Fruit fly (Drosophila melanogaster): ENCODE results near the gene ymp.
A peak's percentile ranks its signal among the peaks of the same experiment; 100 is the strongest.

ymp gene

dm6 chr3R:25646882-25647518, 38.1 kb upstream of the ymp start (continued):
- TF ChIP-seq lola (GFP tag; optimal IDR thresholded peaks at IDR 0.05): peak in 2 of 3 experiments; percentile 50 to 92
- peak; percentile 93 for TF ChIP-seq ranshi (GFP tag; IDR thresholded peaks at IDR 0.05)
- peak; percentile 92 for TF ChIP-seq CG32532 (GFP tag; IDR thresholded peaks at IDR 0.05)
- peak; percentile 89 for TF ChIP-seq so (GFP tag; IDR thresholded peaks at IDR 0.05)
- peak; percentile 72 for TF ChIP-seq ab (GFP tag; optimal IDR thresholded peaks at IDR 0.05)
- TF ChIP-seq z (GFP tag; IDR thresholded peaks at IDR 0.05): 0 out of 3 replicates have a peak, but pooled peaks have one; percentile 37
- TF ChIP-seq sisA (GFP tag; IDR thresholded peaks at IDR 0.05): peak; percentile 94
- peak; percentile 96 for TF ChIP-seq sna (GFP tag; IDR thresholded peaks at IDR 0.05; ENCODE audit: partially characterized antibody)
- TF ChIP-seq CG17361 (GFP tag; IDR thresholded peaks at IDR 0.05): peak; percentile 92
- TF ChIP-seq CG18011 (GFP tag; optimal IDR thresholded peaks at IDR 0.05): peak; percentile 86
- TF ChIP-seq CG7271 (tag; optimal IDR thresholded peaks at IDR 0.05): peak; percentile 64
- peak; percentile 82 for TF ChIP-seq CG30020 (tag; optimal IDR thresholded peaks at IDR 0.05)
- peak; percentile 96 for TF ChIP-seq Gug (GFP tag; IDR thresholded peaks at IDR 0.05)
- TF ChIP-seq CG2712 (tag; optimal IDR thresholded peaks at IDR 0.05): peak; percentile 92
- peak; percentile 92 for TF ChIP-seq slou (GFP tag; optimal IDR thresholded peaks at IDR 0.05)
- TF ChIP-seq gsb-n (tag; optimal IDR thresholded peaks at IDR 0.05): peak; percentile 86
- TF ChIP-seq Dek (tag; optimal IDR thresholded peaks at IDR 0.05): peak; percentile 85
- TF ChIP-seq CG11723 (GFP tag; optimal IDR thresholded peaks at IDR 0.05): peak; percentile 90
- TF ChIP-seq Opbp (GFP tag; IDR thresholded peaks at IDR 0.05; ENCODE audit: partially characterized antibody): peak; percentile 84
- peak; percentile 96 for TF ChIP-seq fu2 (GFP tag; optimal IDR thresholded peaks at IDR 0.05)
- TF ChIP-seq wek (GFP tag; optimal IDR thresholded peaks at IDR 0.05): peak; percentile 74
- TF ChIP-seq CG18599 (GFP tag; optimal IDR thresholded peaks at IDR 0.05): peak; percentile 94
- TF ChIP-seq Trl (optimal IDR thresholded peaks at IDR 0.05): peak; percentile 51 to 70
- TF ChIP-seq Trl (GFP tag; optimal IDR thresholded peaks at IDR 0.05): peak; percentile 97
- TF ChIP-seq fd3F (GFP tag; optimal IDR thresholded peaks at IDR 0.05): peak; percentile 82
- TF ChIP-seq NfI (GFP tag; optimal IDR thresholded peaks at IDR 0.05): peak; percentile 93
- peak; percentile 86 for TF ChIP-seq CG2889 (GFP tag; IDR thresholded peaks at IDR 0.05)
- peak; percentile 98 for TF ChIP-seq mam (GFP tag; optimal IDR thresholded peaks at IDR 0.05)
- TF ChIP-seq amos (GFP tag; IDR thresholded peaks at IDR 0.05; ENCODE audit: partially characterized antibody): peak; percentile 83
- peak; percentile 88 for TF ChIP-seq CG12104 (GFP tag; optimal IDR thresholded peaks at IDR 0.05)
- TF ChIP-seq Sin3A (optimal IDR thresholded peaks at IDR 0.05): peak; percentile 99
- peak; percentile 74 for TF ChIP-seq Adf1 (GFP tag; IDR thresholded peaks at IDR 0.05)
- peak; percentile 94 for TF ChIP-seq CG7987 (GFP tag; optimal IDR thresholded peaks at IDR 0.05)
- peak; percentile 93 for TF ChIP-seq esg (GFP tag; conservative IDR thresholded peaks at IDR 0.05)
- TF ChIP-seq CG4282 (GFP tag; optimal IDR thresholded peaks at IDR 0.05): peak; percentile 94
- peak; percentile 71 for TF ChIP-seq hkb (optimal IDR thresholded peaks at IDR 0.05)
- TF ChIP-seq hkb (GFP tag; IDR thresholded peaks at IDR 0.05): peak; percentile 84
- peak; percentile 92 for TF ChIP-seq mirr (GFP tag; optimal IDR thresholded peaks at IDR 0.05)
- peak; percentile 93 for TF ChIP-seq CG9876 (GFP tag; optimal IDR thresholded peaks at IDR 0.05)
- peak; percentile 91 for TF ChIP-seq inv (GFP tag; IDR thresholded peaks at IDR 0.05; ENCODE audit: partially characterized antibody)
- TF ChIP-seq CG16779 (GFP tag; IDR thresholded peaks at IDR 0.05): peak; percentile 67
- peak; percentile 81 for TF ChIP-seq D19B (GFP tag; optimal IDR thresholded peaks at IDR 0.05)
- TF ChIP-seq CG33557 (GFP tag; optimal IDR thresholded peaks at IDR 0.05): peak; percentile 89
- TF ChIP-seq Bdp1 (GFP tag; optimal IDR thresholded peaks at IDR 0.05): peak; percentile 81
- no peak for TF ChIP-seq zf30C (GFP tag; optimal IDR thresholded peaks at IDR 0.05)
- peak; percentile 88 for TF ChIP-seq CG32772 (GFP tag; IDR thresholded peaks at IDR 0.05)
- TF ChIP-seq CG8359 (GFP tag; optimal IDR thresholded peaks at IDR 0.05; ENCODE audit: borderline replicate concordance): peak; percentile 31
- TF ChIP-seq gce (GFP tag; IDR thresholded peaks at IDR 0.05): peak; percentile 74; the same call in 2 of the 3 replicates
- peak; percentile 70 for TF ChIP-seq exex (tag; optimal IDR thresholded peaks at IDR 0.05)
- peak; percentile 45 for TF ChIP-seq HLHmδ (GFP tag; optimal IDR thresholded peaks at IDR 0.05)

Data from whole organism, embryonic.